Fruit fly (Drosophila melanogaster): ENCODE data around the gene EMC5.

- TF ChIP-seq tai (GFP tag; optimal IDR thresholded peaks at IDR 0.05) (no peak), br (GFP tag; optimal IDR thresholded peaks at IDR 0.05) (no peak), Myc (optimal IDR thresholded peaks at IDR 0.05) (no peak), Rel (GFP tag; optimal IDR thresholded peaks at IDR 0.05) (no peak), Rel (tag; optimal IDR thresholded peaks at IDR 0.05) (no peak), Hr78 (GFP tag; optimal IDR thresholded peaks at IDR 0.05) (no peak), jim (GFP tag; optimal IDR thresholded peaks at IDR 0.05) (no peak), OdsH (GFP tag; optimal IDR thresholded peaks at IDR 0.05) (no peak), sv (GFP tag; optimal IDR thresholded peaks at IDR 0.05) (no peak)
Measured at dm6 chr2L:19033288-19033687, 45.8 kb downstream of the EMC5 start, which contains the start of gene hook.

All from whole organism, wandering third instar larva.